ENCODE assay signal across 4 worm cellular contexts in the genomic region with DNA sequence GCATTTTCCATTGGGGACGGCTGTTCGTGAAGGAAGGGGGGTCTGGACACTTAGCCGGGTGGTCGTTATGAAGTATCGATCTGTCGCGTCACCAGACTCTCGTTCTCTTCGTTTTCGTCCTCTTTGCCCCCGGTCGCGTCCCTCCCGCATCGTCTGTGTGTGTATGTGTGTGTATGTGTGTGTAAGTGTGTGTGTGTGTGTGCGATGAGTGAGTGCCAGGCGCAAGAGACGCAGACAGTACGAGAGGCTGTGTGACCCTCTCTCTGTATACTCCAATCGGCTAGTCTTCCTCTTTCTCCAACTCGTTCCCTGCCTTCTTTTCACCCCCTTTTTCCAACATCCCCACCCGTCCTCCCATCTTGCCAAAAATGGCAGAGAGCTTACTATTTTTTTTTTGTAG.
TF ChIP-seq lines count a peak whose summit lies in the region.

No protein-coding gene starts in this region.

TF ChIP-seq in whole organism, L2 larva, 48 proteins besides CTCF, POLR2A, EP300 and RAD21 (continued from another document):
- peak; percentile 91 for TF ChIP-seq sma-9 (GFP tag; optimal IDR thresholded peaks at IDR 0.05; lab: Kevin White, UChicago)
- no peak for TF ChIP-seq sma-9 (tag; optimal IDR thresholded peaks at IDR 0.05; lab: Kevin White, UChicago)
- no peak for TF ChIP-seq dmd-4 (tag; optimal IDR thresholded peaks at IDR 0.05; lab: Kevin White, UChicago)
- TF ChIP-seq mbf-1 (tag; optimal IDR thresholded peaks at IDR 0.05; lab: Kevin White, UChicago) = no peak
- TF ChIP-seq nhr-23 (tag; optimal IDR thresholded peaks at IDR 0.05; lab: Kevin White, UChicago) = peak; percentile 64
- TF ChIP-seq skn-1 (tag; optimal IDR thresholded peaks at IDR 0.05; lab: Kevin White, UChicago) = no peak
- TF ChIP-seq sma-3 (GFP tag; optimal IDR thresholded peaks at IDR 0.05; lab: Kevin White, UChicago) = peak; percentile 73
- TF ChIP-seq unc-55 (GFP tag; optimal IDR thresholded peaks at IDR 0.05; lab: Kevin White, UChicago) = peak; percentile 95
- TF ChIP-seq ceh-82 (tag; optimal IDR thresholded peaks at IDR 0.05; lab: Kevin White, UChicago) = no peak
- TF ChIP-seq nhr-129 (tag; optimal IDR thresholded peaks at IDR 0.05; lab: Kevin White, UChicago) = peak; percentile 96
- TF ChIP-seq lin-11 (tag; optimal IDR thresholded peaks at IDR 0.05; lab: Kevin White, UChicago) = peak; percentile 88
- TF ChIP-seq ztf-4 (tag; optimal IDR thresholded peaks at IDR 0.05; lab: Kevin White, UChicago) = peak; percentile 78
- TF ChIP-seq ama-1 (optimal IDR thresholded peaks at IDR 0.05; lab: Kevin White, UChicago) = no peak
- no peak for TF ChIP-seq unc-39 (tag; optimal IDR thresholded peaks at IDR 0.05; lab: Kevin White, UChicago)
- TF ChIP-seq alr-1 (tag; optimal IDR thresholded peaks at IDR 0.05; lab: Kevin White, UChicago) = no peak
- peak; percentile 90 for TF ChIP-seq fos-1 (tag; optimal IDR thresholded peaks at IDR 0.05; lab: Kevin White, UChicago)
- no peak for TF ChIP-seq nhr-12 (tag; optimal IDR thresholded peaks at IDR 0.05; lab: Kevin White, UChicago)
- no peak for TF ChIP-seq nhr-237 (tag; optimal IDR thresholded peaks at IDR 0.05; lab: Kevin White, UChicago)
- TF ChIP-seq nhr-10 (tag; optimal IDR thresholded peaks at IDR 0.05; lab: Kevin White, UChicago) = no peak
- TF ChIP-seq unc-62 (GFP tag; optimal IDR thresholded peaks at IDR 0.05; lab: Kevin White, UChicago) = no peak
- no peak for TF ChIP-seq aly-2 (tag; optimal IDR thresholded peaks at IDR 0.05; lab: Kevin White, UChicago)
- TF ChIP-seq lin-13 (GFP tag; optimal IDR thresholded peaks at IDR 0.05; lab: Kevin White, UChicago) = peak; percentile 86
- TF ChIP-seq mab-5 (tag; optimal IDR thresholded peaks at IDR 0.05; lab: Kevin White, UChicago) = peak; percentile 52
- TF ChIP-seq R02D3.7 (tag; optimal IDR thresholded peaks at IDR 0.05; lab: Kevin White, UChicago) = no peak
- peak; percentile 48 to 80 for TF ChIP-seq lsy-2 (tag; optimal IDR thresholded peaks at IDR 0.05; lab: Kevin White, UChicago)
- TF ChIP-seq crh-2 (tag; optimal IDR thresholded peaks at IDR 0.05; lab: Kevin White, UChicago) = peak; percentile 93
- peak; percentile 53 to 89 for TF ChIP-seq mdl-1 (tag; optimal IDR thresholded peaks at IDR 0.05; lab: Kevin White, UChicago)

TF ChIP-seq in whole organism, L4 larva, 104 proteins besides CTCF, POLR2A, EP300 and RAD21 (continued from another document and continues in another):
- TF ChIP-seq ceh-32 (tag; optimal IDR thresholded peaks at IDR 0.05; lab: Kevin White, UChicago; ENCODE audit: poor library complexity) = peak; percentile 16
- TF ChIP-seq spr-3 (GFP tag; optimal IDR thresholded peaks at IDR 0.05; lab: Kevin White, UChicago) = peak; percentile 51
- TF ChIP-seq hmg-1.1 (GFP tag; IDR thresholded peaks at IDR 0.05; lab: Robert Waterston, UW) = peak; percentile 94
- TF ChIP-seq mxl-3 (GFP tag; optimal IDR thresholded peaks at IDR 0.05; lab: Kevin White, UChicago) = peak; percentile 85
- peak; percentile 43 for TF ChIP-seq nhr-25 (tag; optimal IDR thresholded peaks at IDR 0.05; lab: Kevin White, UChicago; ENCODE audit: borderline replicate concordance, insufficient read depth)
- TF ChIP-seq F37D6.2 (tag; optimal IDR thresholded peaks at IDR 0.05; lab: Kevin White, UChicago) = peak; percentile 79
- no peak for TF ChIP-seq F10B5.3 (tag; optimal IDR thresholded peaks at IDR 0.05; lab: Kevin White, UChicago)
- peak; percentile 93 for TF ChIP-seq nhr-6 (tag; optimal IDR thresholded peaks at IDR 0.05; lab: Kevin White, UChicago)
- TF ChIP-seq zip-2 (tag; optimal IDR thresholded peaks at IDR 0.05; lab: Kevin White, UChicago) = no peak
- TF ChIP-seq nhr-48 (tag; optimal IDR thresholded peaks at IDR 0.05; lab: Kevin White, UChicago) = peak; percentile 43
- TF ChIP-seq snpc-1.2 (GFP tag; IDR thresholded peaks at IDR 0.05; lab: Robert Waterston, UW) = peak; percentile 31; the same call in 1 of the 2 replicates
- TF ChIP-seq lin-13 (GFP tag; optimal IDR thresholded peaks at IDR 0.05; lab: Kevin White, UChicago) = peak; percentile 83
- TF ChIP-seq fkh-10 (GFP tag; optimal IDR thresholded peaks at IDR 0.05; lab: Kevin White, UChicago) = peak; percentile 84
- TF ChIP-seq ZK546.5 (tag; optimal IDR thresholded peaks at IDR 0.05; lab: Kevin White, UChicago) = no peak
- peak; percentile 38; the same call in 1 of the 2 replicates for TF ChIP-seq nhr-41 (GFP tag; IDR thresholded peaks at IDR 0.05; lab: Robert Waterston, UW)
- no peak for TF ChIP-seq aly-2 (tag; optimal IDR thresholded peaks at IDR 0.05; lab: Kevin White, UChicago)
- TF ChIP-seq nhr-11 (tag; optimal IDR thresholded peaks at IDR 0.05; lab: Kevin White, UChicago) = peak; percentile 85
- TF ChIP-seq vab-7 (GFP tag; IDR thresholded peaks at IDR 0.05; lab: Robert Waterston, UW) = peak; percentile 64; the same call in 1 of the 2 replicates
- peak; percentile 60; the same call in 1 of the 2 replicates for TF ChIP-seq arid-1 (GFP tag; conservative IDR thresholded peaks at IDR 0.05; lab: Robert Waterston, UW)
- peak; percentile 44 to 89 for TF ChIP-seq mdl-1 (tag; optimal IDR thresholded peaks at IDR 0.05; lab: Kevin White, UChicago)
- TF ChIP-seq dmd-8 (GFP tag; IDR thresholded peaks at IDR 0.05; lab: Robert Waterston, UW) = 0 out of 2 replicates have a peak, but pooled peaks have one; percentile 47
- TF ChIP-seq lsy-2 (tag; optimal IDR thresholded peaks at IDR 0.05; lab: Kevin White, UChicago) = peak; percentile 81 to 86
- no peak for TF ChIP-seq unc-39 (tag; optimal IDR thresholded peaks at IDR 0.05; lab: Kevin White, UChicago)
- no peak for TF ChIP-seq F26F4.8 (GFP tag; conservative IDR thresholded peaks at IDR 0.05; lab: Robert Waterston, UW)
- 0 out of 2 replicates have a peak, but pooled peaks have one; percentile 19 for TF ChIP-seq ceh-44 (GFP tag; IDR thresholded peaks at IDR 0.05; lab: Robert Waterston, UW)
- TF ChIP-seq nhr-42 (GFP tag; IDR thresholded peaks at IDR 0.05; lab: Robert Waterston, UW) = no peak
- TF ChIP-seq dmd-6 (GFP tag; IDR thresholded peaks at IDR 0.05; lab: Robert Waterston, UW) = peak; percentile 84
- TF ChIP-seq lin-1 (GFP tag; IDR thresholded peaks at IDR 0.05; lab: Robert Waterston, UW) = 0 out of 2 replicates have a peak, but pooled peaks have one; percentile 55
- TF ChIP-seq set-16 (GFP tag; IDR thresholded peaks at IDR 0.05; lab: Robert Waterston, UW) = peak; percentile 82
- no peak for TF ChIP-seq lin-15B (tag; optimal IDR thresholded peaks at IDR 0.05; lab: Kevin White, UChicago)
- peak in 1 of 2 experiments; percentile 31 for TF ChIP-seq daf-16 (GFP tag; optimal IDR thresholded peaks at IDR 0.05; lab: Kevin White, UChicago)
- peak; percentile 80 for TF ChIP-seq daf-16 (tag; optimal IDR thresholded peaks at IDR 0.05; lab: Kevin White, UChicago)

TF ChIP-seq in whole organism, late embryonic, 69 proteins besides CTCF, POLR2A, EP300 and RAD21 (continued from another document and continues in another):
- no peak for TF ChIP-seq lim-6 (tag; optimal IDR thresholded peaks at IDR 0.05; lab: Kevin White, UChicago)
- peak; percentile 5 for TF ChIP-seq sox-4 (tag; optimal IDR thresholded peaks at IDR 0.05; lab: Kevin White, UChicago)
- TF ChIP-seq hlh-8 (tag; optimal IDR thresholded peaks at IDR 0.05; lab: Kevin White, UChicago) = peak; percentile 33
- peak; percentile 68 for TF ChIP-seq syd-9 (tag; optimal IDR thresholded peaks at IDR 0.05; lab: Kevin White, UChicago)
- TF ChIP-seq odd-2 (tag; optimal IDR thresholded peaks at IDR 0.05; lab: Kevin White, UChicago) = no peak
- no peak for TF ChIP-seq fkh-10 (GFP tag; optimal IDR thresholded peaks at IDR 0.05; lab: Kevin White, UChicago)
- TF ChIP-seq fax-1 (tag; optimal IDR thresholded peaks at IDR 0.05; lab: Kevin White, UChicago) = no peak
- TF ChIP-seq pqm-1 (tag; optimal IDR thresholded peaks at IDR 0.05; lab: Kevin White, UChicago) = peak; percentile 24
- TF ChIP-seq pha-2 (tag; optimal IDR thresholded peaks at IDR 0.05; lab: Kevin White, UChicago) = peak; percentile 6
- TF ChIP-seq mec-3 (tag; optimal IDR thresholded peaks at IDR 0.05; lab: Kevin White, UChicago; ENCODE audit: borderline replicate concordance) = no peak
- TF ChIP-seq fkh-6 (tag; optimal IDR thresholded peaks at IDR 0.05; lab: Kevin White, UChicago) = peak; percentile 55
- no peak for TF ChIP-seq pha-4 (tag; optimal IDR thresholded peaks at IDR 0.05; lab: Kevin White, UChicago)
- TF ChIP-seq ceh-24 (tag; optimal IDR thresholded peaks at IDR 0.05; lab: Kevin White, UChicago) = no peak
- TF ChIP-seq ceh-31 (tag; optimal IDR thresholded peaks at IDR 0.05; lab: Kevin White, UChicago) = peak; percentile 88
- TF ChIP-seq unc-3 (GFP tag; conservative IDR thresholded peaks at IDR 0.05; lab: Robert Waterston, UW) = no peak
- peak; percentile 50 for TF ChIP-seq unc-3 (tag; optimal IDR thresholded peaks at IDR 0.05; lab: Kevin White, UChicago)
- no peak for TF ChIP-seq ttx-3 (tag; optimal IDR thresholded peaks at IDR 0.05; lab: Kevin White, UChicago)
- peak; percentile 89 for TF ChIP-seq nfya-1 (tag; optimal IDR thresholded peaks at IDR 0.05; lab: Kevin White, UChicago)
- no peak for TF ChIP-seq ceh-30 (tag; optimal IDR thresholded peaks at IDR 0.05; lab: Kevin White, UChicago)
- no peak for TF ChIP-seq ahr-1 (tag; optimal IDR thresholded peaks at IDR 0.05; lab: Kevin White, UChicago)
- no peak for TF ChIP-seq lin-11 (tag; optimal IDR thresholded peaks at IDR 0.05; lab: Kevin White, UChicago)
- TF ChIP-seq ceh-19 (GFP tag; optimal IDR thresholded peaks at IDR 0.05; lab: Kevin White, UChicago) = peak; percentile 83
- peak; percentile 51 for TF ChIP-seq madf-2 (tag; optimal IDR thresholded peaks at IDR 0.05; lab: Kevin White, UChicago)
- no peak for TF ChIP-seq K02D7.2 (tag; optimal IDR thresholded peaks at IDR 0.05; lab: Kevin White, UChicago)
- TF ChIP-seq rnt-1 (tag; optimal IDR thresholded peaks at IDR 0.05; lab: Kevin White, UChicago) = peak; percentile 82
- peak; percentile 17 for TF ChIP-seq gmeb-2 (tag; optimal IDR thresholded peaks at IDR 0.05; lab: Kevin White, UChicago)
- peak; percentile 32 for TF ChIP-seq ceh-2 (tag; optimal IDR thresholded peaks at IDR 0.05; lab: Kevin White, UChicago)
- TF ChIP-seq pax-1 (tag; optimal IDR thresholded peaks at IDR 0.05; lab: Kevin White, UChicago) = no peak
- TF ChIP-seq tbx-2 (tag; optimal IDR thresholded peaks at IDR 0.05; lab: Kevin White, UChicago) = peak; percentile 90
- peak; percentile 28 for TF ChIP-seq ceh-14 (tag; optimal IDR thresholded peaks at IDR 0.05; lab: Kevin White, UChicago)
- TF ChIP-seq ceh-9 (tag; optimal IDR thresholded peaks at IDR 0.05; lab: Kevin White, UChicago) = no peak
- peak; percentile 35 for TF ChIP-seq ceh-6 (GFP tag; optimal IDR thresholded peaks at IDR 0.05; lab: Kevin White, UChicago)
- no peak for TF ChIP-seq ceh-45 (GFP tag; IDR thresholded peaks at IDR 0.05; lab: Robert Waterston, UW)
- TF ChIP-seq dve-1 (tag; optimal IDR thresholded peaks at IDR 0.05; lab: Kevin White, UChicago) = peak; percentile 59
- TF ChIP-seq ref-2 (tag; optimal IDR thresholded peaks at IDR 0.05; lab: Kevin White, UChicago) = peak; percentile 94
- TF ChIP-seq ztf-16 (tag; optimal IDR thresholded peaks at IDR 0.05; lab: Kevin White, UChicago) = peak; percentile 17
- peak; percentile 41 for TF ChIP-seq eyg-1 (tag; optimal IDR thresholded peaks at IDR 0.05; lab: Kevin White, UChicago)
- TF ChIP-seq hlh-6 (tag; optimal IDR thresholded peaks at IDR 0.05; lab: Kevin White, UChicago) = no peak
- TF ChIP-seq nhr-11 (tag; optimal IDR thresholded peaks at IDR 0.05; lab: Kevin White, UChicago) = no peak

TF ChIP-seq in whole organism, mixed stage, embryonic, 35 proteins besides CTCF, POLR2A, EP300 and RAD21 (continued from another document):
- TF ChIP-seq nhr-2 (tag; optimal IDR thresholded peaks at IDR 0.05; lab: Kevin White, UChicago) = peak; percentile 94
- TF ChIP-seq sem-2 (GFP tag; optimal IDR thresholded peaks at IDR 0.05; lab: Kevin White, UChicago) = peak; percentile 34
- peak; percentile 92 for TF ChIP-seq mep-1 (tag; optimal IDR thresholded peaks at IDR 0.05; lab: Kevin White, UChicago)
- no peak for TF ChIP-seq snpc-4 (tag; optimal IDR thresholded peaks at IDR 0.05; lab: Kevin White, UChicago)
- no peak for TF ChIP-seq elt-3 (tag; optimal IDR thresholded peaks at IDR 0.05; lab: Kevin White, UChicago)
- no peak for TF ChIP-seq zip-8 (tag; optimal IDR thresholded peaks at IDR 0.05; lab: Kevin White, UChicago)
- TF ChIP-seq drap-1 (GFP tag; optimal IDR thresholded peaks at IDR 0.05; lab: Kevin White, UChicago) = peak; percentile 78
- peak; percentile 87 for TF ChIP-seq sptf-1 (tag; optimal IDR thresholded peaks at IDR 0.05; lab: Kevin White, UChicago)
